Worm (Caenorhabditis elegans) whole organism, mixed stage, embryonic: Measurements from ENCODE around the gene dars-1.

Experiments used
- M03D4.4 ChIP-seq: sonication (generic microtip); optimal IDR thresholded peaks from 2 replicates; lab custom pipeline; 2017; ENCODE audit warnings: mild to moderate bottlenecking, missing genetic modification characterization, missing compliant biosample characterization
- elt-1 ChIP-seq: sonication (generic microtip); optimal IDR thresholded peaks from 2 replicates; lab custom pipeline; 2017; ENCODE audit warnings: missing genetic modification characterization, mild to moderate bottlenecking, missing compliant biosample characterization, antibody characterized with exemption, moderate library complexity, borderline replicate concordance; ENCODE audit not compliant: insufficient read depth
- lin-13 ChIP-seq: fragments of 150-350 bp; optimal IDR thresholded peaks from 2 replicates; lab custom pipeline; 2014; ENCODE audit warnings: missing biosample characterization, missing genetic modification characterization
- mep-1 ChIP-seq: fragments of 150-350 bp; optimal IDR thresholded peaks from 2 replicates; lab custom pipeline; 2017; ENCODE audit warnings: missing biosample characterization, missing genetic modification reagents, missing genetic modification characterization, inconsistent platforms
- nhr-237 ChIP-seq: fragments of 150-350 bp; optimal IDR thresholded peaks from 2 replicates; lab custom pipeline; 2014; ENCODE audit warnings: missing biosample characterization, missing genetic modification characterization
- sptf-1 ChIP-seq: sonication (generic microtip); optimal IDR thresholded peaks from 2 replicates; lab custom pipeline; 2017; ENCODE audit warnings: mild to moderate bottlenecking, missing genetic modification characterization, moderate library complexity, missing compliant biosample characterization
- unc-39 ChIP-seq: fragments of 150-350 bp; optimal IDR thresholded peaks from 2 replicates; lab custom pipeline; 2014; ENCODE audit warnings: missing biosample characterization, missing genetic modification characterization
- unc-62 ChIP-seq: fragments of 150-350 bp; optimal IDR thresholded peaks from 2 replicates; lab custom pipeline; 2014; ENCODE audit warnings: missing biosample characterization, missing genetic modification reagents, missing genetic modification characterization

DNA sequence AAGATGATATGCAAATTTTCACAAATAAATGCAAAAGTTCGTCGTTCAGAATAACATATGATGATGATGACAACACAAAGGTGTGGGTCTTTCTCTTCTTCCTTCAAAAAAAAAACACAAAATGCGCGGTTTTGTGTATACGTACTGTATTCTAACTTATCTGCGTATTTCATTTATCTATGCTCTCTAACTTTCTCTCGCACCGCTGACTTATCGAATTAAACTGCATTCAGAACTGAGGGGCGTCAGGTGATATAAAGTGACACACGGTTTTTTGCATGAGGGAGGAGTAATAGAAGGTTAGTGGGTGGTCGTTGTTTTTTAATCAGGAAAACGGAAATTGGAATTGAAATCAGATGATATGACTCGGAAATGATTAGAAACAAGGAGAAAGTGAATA lies 9.3 kb upstream of the dars-1 start, which contains the start of gene sod-4:
- no peak for TF ChIP-seq nhr-237 (tag; lab: Kevin White, UChicago)
- no peak for TF ChIP-seq M03D4.4
- TF ChIP-seq sptf-1 (tag; lab: Kevin White, UChicago), result no peak
- TF ChIP-seq lin-13 (tag; lab: Kevin White, UChicago), result no peak
- TF ChIP-seq unc-39 (tag; lab: Kevin White, UChicago), result no peak
- no peak for TF ChIP-seq unc-62
- TF ChIP-seq mep-1 (tag; lab: Kevin White, UChicago), result no peak
- no peak for TF ChIP-seq elt-1 (tag; lab: Kevin White, UChicago)
